Worm (Caenorhabditis elegans) whole organism, early embryonic: ENCODE measurements around the gene epg-4.
A peak's percentile ranks its signal among the peaks of the same experiment; 100 is the strongest.

ENCODE experiments used
- B0310.2 ChIP-seq: sonication (generic microtip); optimal IDR thresholded peaks from 2 replicates; lab custom pipeline; 2016; ENCODE audit warnings: mild to moderate bottlenecking, missing genetic modification characterization, missing compliant biosample characterization
- F13C5.2 ChIP-seq: sonication (generic microtip); optimal IDR thresholded peaks from 2 replicates; lab custom pipeline; 2017; ENCODE audit warnings: mild to moderate bottlenecking, missing genetic modification characterization, inconsistent platforms, missing compliant biosample characterization
- aly-1 ChIP-seq: sonication (generic microtip); optimal IDR thresholded peaks from 2 replicates; lab custom pipeline; 2016; ENCODE audit warnings: missing genetic modification characterization, missing compliant biosample characterization
- ama-1 ChIP-seq: fragments of 150-350 bp; optimal IDR thresholded peaks from 2 replicates; lab custom pipeline; 2014
- ceh-13 ChIP-seq: fragments of 200-800 bp; sonication (Bioruptor generic); optimal IDR thresholded peaks from 2 replicates; lab custom pipeline; 2018; ENCODE audit warnings: mild to moderate bottlenecking, missing genetic modification characterization, missing compliant biosample characterization
- ceh-36 ChIP-seq: sonication (generic microtip); optimal IDR thresholded peaks from 2 replicates; lab custom pipeline; 2016; ENCODE audit warnings: missing genetic modification characterization, inconsistent platforms, missing compliant biosample characterization
- ets-7 ChIP-seq: sonication (generic microtip); optimal IDR thresholded peaks from 2 replicates; lab custom pipeline; 2016; ENCODE audit warnings: missing genotype, missing genetic modification characterization, missing compliant biosample characterization
- flt-1 ChIP-seq: fragments of 200-800 bp; sonication (Bioruptor generic); IDR thresholded peaks from 2 replicates; pipeline ENCODE4 v1.3.6; 2022; ENCODE audit warnings: missing genetic modification characterization, missing compliant biosample characterization
- hmbx-1 ChIP-seq: sonication (generic microtip); optimal IDR thresholded peaks from 2 replicates; lab custom pipeline; 2016; ENCODE audit warnings: mild to moderate bottlenecking, missing genetic modification characterization, missing compliant biosample characterization
- hmg-4 ChIP-seq: fragments of 200-800 bp; sonication (Bioruptor generic); optimal IDR thresholded peaks from 2 replicates; lab custom pipeline; 2018; ENCODE audit warnings: mild to moderate bottlenecking, missing genetic modification characterization, missing compliant biosample characterization
- hnd-1 ChIP-seq: sonication (generic microtip); optimal IDR thresholded peaks from 2 replicates; lab custom pipeline; 2016; ENCODE audit warnings: missing genetic modification characterization, missing compliant biosample characterization
- pes-1 ChIP-seq: fragments of 200-800 bp; sonication (Bioruptor generic); IDR thresholded peaks from 2 replicates; pipeline ENCODE4 v1.3.6; 2022; ENCODE audit warnings: missing genetic modification reagents, missing genetic modification characterization, missing compliant biosample characterization
- scrt-1 ChIP-seq: fragments of 200-800 bp; sonication (Bioruptor generic); IDR thresholded peaks from 2 replicates; pipeline ENCODE4 v1.3.6; 2022; ENCODE audit warnings: missing genetic modification characterization, missing compliant biosample characterization
- sea-1 ChIP-seq: fragments of 200-800 bp; sonication (Bioruptor generic); conservative IDR thresholded peaks from 2 replicates; pipeline ENCODE4 v1.3.6; 2022; ENCODE audit warnings: missing genetic modification characterization, missing compliant biosample characterization
- tbx-11 ChIP-seq: fragments of 200-800 bp; sonication (Bioruptor generic); IDR thresholded peaks from 2 replicates; pipeline ENCODE4 v1.3.6; 2022; ENCODE audit warnings: missing genetic modification characterization, missing compliant biosample characterization
- tbx-37 ChIP-seq: fragments of 200-800 bp; sonication (Bioruptor generic); conservative IDR thresholded peaks from 2 replicates; pipeline ENCODE4 v1.3.6; 2022; ENCODE audit warnings: missing genetic modification reagents, missing genetic modification characterization, missing compliant biosample characterization
- tra-4 ChIP-seq: sonication (generic microtip); optimal IDR thresholded peaks from 2 replicates; lab custom pipeline; 2017; ENCODE audit warnings: missing genetic modification characterization, missing compliant biosample characterization

epg-4 gene

ce11 chrIII:7146341-7146740 lies 35.6 kb upstream of the epg-4 start:
- no peak for TF ChIP-seq ets-7 (tag; lab: Kevin White, UChicago)
- TF ChIP-seq tra-4 = no peak
- no peak for TF ChIP-seq hmbx-1 (tag; lab: Kevin White, UChicago)
- TF ChIP-seq pes-1 = no peak
- no peak for TF ChIP-seq aly-1 (tag; lab: Kevin White, UChicago)
- TF ChIP-seq ama-1 (lab: Kevin White, UChicago) = no peak
- no peak for TF ChIP-seq tbx-11 (GFP tag; lab: Robert Waterston, UW)

- TF ChIP-seq ceh-13 (no peak), tra-4 (no peak), sea-1 (GFP tag; lab: Robert Waterston, UW) (no peak), ceh-36 (no peak), B0310.2 (tag; lab: Kevin White, UChicago) (no peak), flt-1 (GFP tag; lab: Robert Waterston, UW) (no peak), scrt-1 (GFP tag; lab: Robert Waterston, UW) (no peak), hnd-1 (tag; lab: Kevin White, UChicago) (no peak), pes-1 (no peak), F13C5.2 (tag; lab: Kevin White, UChicago) (no peak), tbx-11 (GFP tag; lab: Robert Waterston, UW) (no peak), ets-7 (tag; lab: Kevin White, UChicago) (no peak)
Observed at ce11 chrIII:7148191-7148590, 33.8 kb upstream of the epg-4 start.

- no peak for TF ChIP-seq hnd-1 (tag; lab: Kevin White, UChicago)
- no peak for TF ChIP-seq hmbx-1 (tag; lab: Kevin White, UChicago)
Observed at ce11 chrIII:7150162-7150561, 31.8 kb upstream of the epg-4 start.

- TF ChIP-seq F13C5.2 (tag; lab: Kevin White, UChicago) (no peak), ceh-13 (no peak), pes-1 (no peak), hmg-4 (no peak)
Observed at ce11 chrIII:7152569-7152968, 29.4 kb upstream of the epg-4 start.

ce11 chrIII:7153747-7154238 lies 28.2 kb upstream of the epg-4 start, which contains the start of gene ogt-1:
ogt-1 (minus strand) TSS chrIII:7153797.
- TF ChIP-seq tbx-37 (GFP tag; lab: Robert Waterston, UW) (no peak), pes-1 (no peak), F13C5.2 (tag; lab: Kevin White, UChicago) (peak; percentile 32), hmg-4 (peak; percentile 25)

- no peak for TF ChIP-seq hnd-1 (tag; lab: Kevin White, UChicago)
- TF ChIP-seq pes-1 = no peak
- no peak for TF ChIP-seq sea-1 (GFP tag; lab: Robert Waterston, UW)
- TF ChIP-seq hmg-4 = no peak
- no peak for TF ChIP-seq flt-1 (GFP tag; lab: Robert Waterston, UW)
- no peak for TF ChIP-seq ets-7 (tag; lab: Kevin White, UChicago)
- TF ChIP-seq hmbx-1 (tag; lab: Kevin White, UChicago) = no peak
- TF ChIP-seq ceh-13 = no peak
- no peak for TF ChIP-seq tra-4
- TF ChIP-seq F13C5.2 (tag; lab: Kevin White, UChicago) = no peak
- no peak for TF ChIP-seq aly-1 (tag; lab: Kevin White, UChicago)
- no peak for TF ChIP-seq B0310.2 (tag; lab: Kevin White, UChicago)
- no peak for TF ChIP-seq tbx-11 (GFP tag; lab: Robert Waterston, UW)
- TF ChIP-seq scrt-1 (GFP tag; lab: Robert Waterston, UW) = no peak
- TF ChIP-seq ceh-36 = no peak
- TF ChIP-seq tbx-37 (GFP tag; lab: Robert Waterston, UW) = no peak
- no peak for TF ChIP-seq ama-1 (lab: Kevin White, UChicago)
Observed at ce11 chrIII:7154526-7154925, 27.4 kb upstream of the epg-4 start.

ce11 chrIII:7155631-7156030 lies 26.3 kb upstream of the epg-4 start:
- TF ChIP-seq ceh-13 (no peak), sea-1 (GFP tag; lab: Robert Waterston, UW) (0 out of 2 replicates have a peak, but pooled peaks have one; percentile 28), hmg-4 (peak; percentile 2), hnd-1 (tag; lab: Kevin White, UChicago) (no peak), F13C5.2 (tag; lab: Kevin White, UChicago) (peak; percentile 70), flt-1 (GFP tag; lab: Robert Waterston, UW) (peak; percentile 3; the same call in 1 of the 2 replicates), tra-4 (no peak)

ce11 chrIII:7158709-7159108 lies 23.3 kb upstream of the epg-4 start, which contains the start of gene nuo-4:
nuo-4 (minus strand) TSS chrIII:7158809.
- TF ChIP-seq tra-4 = no peak
- no peak for TF ChIP-seq hmg-4
- TF ChIP-seq pes-1 = no peak

- TF ChIP-seq tbx-11 (GFP tag; lab: Robert Waterston, UW) (no peak), flt-1 (GFP tag; lab: Robert Waterston, UW) (no peak), sea-1 (GFP tag; lab: Robert Waterston, UW) (no peak), aly-1 (tag; lab: Kevin White, UChicago) (no peak), F13C5.2 (tag; lab: Kevin White, UChicago) (no peak), B0310.2 (tag; lab: Kevin White, UChicago) (no peak), hmbx-1 (tag; lab: Kevin White, UChicago) (no peak), ets-7 (tag; lab: Kevin White, UChicago) (no peak), tra-4 (no peak), ceh-36 (no peak), hnd-1 (tag; lab: Kevin White, UChicago) (no peak), scrt-1 (GFP tag; lab: Robert Waterston, UW) (no peak)
Observed at ce11 chrIII:7159246-7159645, 22.7 kb upstream of the epg-4 start.
